Worm (Caenorhabditis elegans) whole organism, late embryonic: ENCODE measurements around the gene lgc-25.

Source experiments
- C08G9.2 ChIP-seq: sonication (generic microtip); optimal IDR thresholded peaks from 2 replicates; lab custom pipeline; 2016; ENCODE audit warnings: mild to moderate bottlenecking, missing genetic modification characterization, moderate library complexity, missing compliant biosample characterization
- C38D4.7 ChIP-seq: fragments of 200-800 bp; sonication (Bioruptor generic); optimal IDR thresholded peaks from 2 replicates; lab custom pipeline; 2018; ENCODE audit warnings: mild to moderate bottlenecking, missing genetic modification characterization, moderate library complexity, missing compliant biosample characterization
- F13H6.1 ChIP-seq: sonication (generic microtip); optimal IDR thresholded peaks from 2 replicates; lab custom pipeline; 2016; ENCODE audit warnings: missing genetic modification characterization, missing compliant biosample characterization
- K09A11.1 ChIP-seq: sonication (generic microtip); optimal IDR thresholded peaks from 2 replicates; lab custom pipeline; 2017; ENCODE audit warnings: antibody characterized with exemption, mild to moderate bottlenecking, missing genetic modification characterization, missing compliant biosample characterization; ENCODE audit not compliant: insufficient read depth
- Y22D7AL.16 ChIP-seq: sonication (generic microtip); optimal IDR thresholded peaks from 2 replicates; lab custom pipeline; 2016; ENCODE audit warnings: missing genetic modification characterization, missing compliant biosample characterization
- ahr-1 ChIP-seq: sonication (generic microtip); optimal IDR thresholded peaks from 2 replicates; lab custom pipeline; 2016; ENCODE audit warnings: missing genetic modification characterization, missing compliant biosample characterization
- ceh-18 ChIP-seq: sonication (generic microtip); optimal IDR thresholded peaks from 2 replicates; lab custom pipeline; 2016; ENCODE audit warnings: missing genetic modification characterization, missing compliant biosample characterization
- ceh-2 ChIP-seq: sonication (generic microtip); optimal IDR thresholded peaks from 2 replicates; lab custom pipeline; 2016; ENCODE audit warnings: missing genotype, missing genetic modification characterization, missing compliant biosample characterization
- ceh-22 ChIP-seq: sonication (generic microtip); optimal IDR thresholded peaks from 2 replicates; lab custom pipeline; 2017; ENCODE audit warnings: missing biosample characterization, missing genetic modification characterization
- ceh-30 ChIP-seq: fragments of 150-350 bp; optimal IDR thresholded peaks from 2 replicates; lab custom pipeline; 2014; ENCODE audit warnings: missing biosample characterization, missing genetic modification characterization
- ceh-31 ChIP-seq: sonication (generic microtip); optimal IDR thresholded peaks from 2 replicates; lab custom pipeline; 2016; ENCODE audit warnings: missing genetic modification characterization, missing compliant biosample characterization
- ceh-34 ChIP-seq: sonication (generic microtip); optimal IDR thresholded peaks from 2 replicates; lab custom pipeline; 2016; ENCODE audit warnings: mild to moderate bottlenecking, missing genetic modification characterization, missing compliant biosample characterization
- ceh-48 ChIP-seq: sonication (generic microtip); optimal IDR thresholded peaks from 2 replicates; lab custom pipeline; 2016; ENCODE audit warnings: missing genetic modification characterization, inconsistent platforms, missing compliant biosample characterization
- dmd-4 ChIP-seq: sonication (generic microtip); optimal IDR thresholded peaks from 2 replicates; lab custom pipeline; 2016; ENCODE audit warnings: borderline replicate concordance, missing genetic modification characterization, missing compliant biosample characterization
- dve-1 ChIP-seq: sonication (generic microtip); optimal IDR thresholded peaks from 2 replicates; lab custom pipeline; 2017; ENCODE audit warnings: antibody characterized with exemption, mild to moderate bottlenecking, missing genetic modification characterization, missing compliant biosample characterization
- ets-4 ChIP-seq: sonication (generic microtip); optimal IDR thresholded peaks from 2 replicates; lab custom pipeline; 2016; ENCODE audit warnings: missing genetic modification characterization, missing compliant biosample characterization
- fax-1 ChIP-seq: sonication (generic microtip); optimal IDR thresholded peaks from 2 replicates; lab custom pipeline; 2016; ENCODE audit warnings: missing genotype, missing genetic modification characterization, missing compliant biosample characterization
- hlh-13 ChIP-seq: fragments of 200-800 bp; sonication (Bioruptor generic); optimal IDR thresholded peaks from 2 replicates; lab custom pipeline; 2018; ENCODE audit warnings: mild to moderate bottlenecking, missing genetic modification characterization, missing compliant biosample characterization
- hlh-15 ChIP-seq: sonication (generic microtip); optimal IDR thresholded peaks from 2 replicates; lab custom pipeline; 2016; ENCODE audit warnings: missing genetic modification characterization, missing compliant biosample characterization
- hlh-30 ChIP-seq: sonication (generic microtip); optimal IDR thresholded peaks from 2 replicates; lab custom pipeline; 2017; ENCODE audit warnings: antibody characterized with exemption, missing genetic modification characterization, missing compliant biosample characterization; ENCODE audit not compliant: insufficient read depth
- hlh-6 ChIP-seq: sonication (generic microtip); optimal IDR thresholded peaks from 2 replicates; lab custom pipeline; 2016; ENCODE audit warnings: missing genotype, missing genetic modification characterization, missing compliant biosample characterization
- hlh-8 ChIP-seq: sonication (generic microtip); optimal IDR thresholded peaks from 2 replicates; lab custom pipeline; 2016; ENCODE audit warnings: missing genotype, missing genetic modification characterization, missing compliant biosample characterization
- lim-6 ChIP-seq: sonication (generic microtip); optimal IDR thresholded peaks from 2 replicates; lab custom pipeline; 2016; ENCODE audit warnings: missing genetic modification characterization, missing compliant biosample characterization
- madf-2 ChIP-seq: sonication (generic microtip); optimal IDR thresholded peaks from 2 replicates; lab custom pipeline; 2017; ENCODE audit warnings: missing genetic modification characterization, missing compliant biosample characterization
- nfya-1 ChIP-seq: sonication (generic microtip); optimal IDR thresholded peaks from 2 replicates; lab custom pipeline; 2017; ENCODE audit warnings: missing genetic modification characterization, mild to moderate bottlenecking, missing compliant biosample characterization, antibody characterized with exemption, moderate library complexity
- nhr-232 ChIP-seq: sonication (generic microtip); optimal IDR thresholded peaks from 2 replicates; lab custom pipeline; 2016; ENCODE audit warnings: missing genetic modification characterization, missing compliant biosample characterization
- npax-4 ChIP-seq: sonication (generic microtip); optimal IDR thresholded peaks from 2 replicates; lab custom pipeline; 2016; ENCODE audit warnings: missing genetic modification characterization, missing compliant biosample characterization
- pag-3 ChIP-seq: sonication (generic microtip); optimal IDR thresholded peaks from 2 replicates; lab custom pipeline; 2016; ENCODE audit warnings: missing compliant biosample characterization, missing genetic modification characterization, borderline replicate concordance
- pha-4 ChIP-seq: fragments of 150-350 bp; optimal IDR thresholded peaks from 2 replicates; lab custom pipeline; 2018; ENCODE audit warnings: missing biosample characterization, missing genetic modification reagents, missing genetic modification characterization
- pros-1 ChIP-seq: fragments of 150-350 bp; optimal IDR thresholded peaks from 2 replicates; lab custom pipeline; 2014; ENCODE audit warnings: missing biosample characterization, missing genetic modification reagents, missing genetic modification characterization
- sdc-2 ChIP-seq: sonication (generic microtip); optimal IDR thresholded peaks from 2 replicates; lab custom pipeline; 2016; ENCODE audit warnings: missing genotype, missing genetic modification characterization, missing compliant biosample characterization
- sox-2 ChIP-seq: fragments of 200-800 bp; sonication (Bioruptor generic); IDR thresholded peaks from 2 replicates; pipeline ENCODE4 v1.3.6; 2022; ENCODE audit warnings: missing genetic modification reagents, missing genetic modification characterization, missing compliant biosample characterization
- tbx-2 ChIP-seq: sonication (generic microtip); optimal IDR thresholded peaks from 2 replicates; lab custom pipeline; 2016; ENCODE audit warnings: missing genetic modification characterization, missing compliant biosample characterization
- tbx-7 ChIP-seq: sonication (generic microtip); optimal IDR thresholded peaks from 2 replicates; lab custom pipeline; 2016; ENCODE audit warnings: missing genotype, missing genetic modification characterization, missing compliant biosample characterization
- unc-3 ChIP-seq, 2 experiments: fragments of 200-800 bp in 1 of 2; sonication (Bioruptor generic) in 1 of 2; sonication (generic microtip) in 1 of 2; conservative IDR thresholded peaks in 1 of 2; optimal IDR thresholded peaks in 1 of 2; 2 replicates each; pipeline versions ENCODE4 v1.3.6 to Lab custom; 2016 to 2022; ENCODE audit warnings: missing compliant biosample characterization in 2 of 2, missing genetic modification characterization in 2 of 2, missing genetic modification reagents in 1 of 2
- unc-42 ChIP-seq: sonication (generic microtip); optimal IDR thresholded peaks from 2 replicates; lab custom pipeline; 2016; ENCODE audit warnings: missing genotype, missing genetic modification characterization, missing compliant biosample characterization
- unc-86 ChIP-seq: sonication (generic microtip); optimal IDR thresholded peaks from 2 replicates; lab custom pipeline; 2016; ENCODE audit warnings: missing genetic modification characterization, missing compliant biosample characterization

The lgc-25 gene

ce11 chrX:14164234-14164633, 2.7 kb upstream of the lgc-25 start, which contains the start of gene vha-20:
vha-20 (minus strand) TSS chrX:14164506.
- TF ChIP-seq ceh-22 (tag; lab: Kevin White, UChicago) (no peak), Y22D7AL.16 (no peak), hlh-13 (GFP tag; lab: Kevin White, UChicago) (no peak), hlh-6 (tag; lab: Kevin White, UChicago) (no peak), ets-4 (no peak), unc-86 (no peak), fax-1 (tag; lab: Kevin White, UChicago) (no peak), madf-2 (tag; lab: Kevin White, UChicago) (no peak), K09A11.1 (no peak), unc-42 (tag; lab: Kevin White, UChicago) (no peak), F13H6.1 (no peak), C08G9.2 (tag; lab: Kevin White, UChicago) (no peak)

- TF ChIP-seq C08G9.2 (tag; lab: Kevin White, UChicago): no peak
- TF ChIP-seq ceh-2 (tag; lab: Kevin White, UChicago): no peak
Measured at ce11 chrX:14156913-14157312, 4.6 kb downstream of the lgc-25 start, which contains the start of gene ceh-90. ceh-90 (minus strand) TSS chrX:14157013.

- TF ChIP-seq pha-4 (tag; lab: Kevin White, UChicago): no peak
- no peak for TF ChIP-seq ceh-30 (tag; lab: Kevin White, UChicago)
- TF ChIP-seq ahr-1 (tag; lab: Kevin White, UChicago): no peak
- no peak for TF ChIP-seq ceh-31 (tag; lab: Kevin White, UChicago)
Measured at ce11 chrX:14152644-14153043, 8.9 kb downstream of the lgc-25 start.

ce11 chrX:14147400-14147799, 14.1 kb downstream of the lgc-25 start, which contains the start of gene akt-2:
akt-2 (plus strand) TSS chrX:14147700.
- TF ChIP-seq tbx-2 (tag; lab: Kevin White, UChicago): no peak
- no peak for TF ChIP-seq unc-42 (tag; lab: Kevin White, UChicago)
- no peak for TF ChIP-seq pros-1 (tag; lab: Kevin White, UChicago)
- no peak for TF ChIP-seq hlh-15
- TF ChIP-seq Y22D7AL.16: no peak
- TF ChIP-seq ceh-34 (tag; lab: Kevin White, UChicago): no peak
- no peak for TF ChIP-seq C38D4.7 (GFP tag; lab: Kevin White, UChicago)
- no peak for TF ChIP-seq nhr-232 (tag; lab: Kevin White, UChicago)
- TF ChIP-seq tbx-7 (tag; lab: Kevin White, UChicago): no peak
- TF ChIP-seq unc-3 (GFP tag; conservative IDR thresholded peaks at IDR 0.05; lab: Robert Waterston, UW): no peak
- no peak for TF ChIP-seq unc-3 (tag; optimal IDR thresholded peaks at IDR 0.05; lab: Kevin White, UChicago)
- TF ChIP-seq F13H6.1: no peak
- TF ChIP-seq npax-4 (tag; lab: Kevin White, UChicago): no peak
- TF ChIP-seq dve-1 (tag; lab: Kevin White, UChicago): no peak
- TF ChIP-seq pha-4 (tag; lab: Kevin White, UChicago): no peak
- no peak for TF ChIP-seq pag-3
- no peak for TF ChIP-seq sox-2 (GFP tag; lab: Robert Waterston, UW)
- no peak for TF ChIP-seq madf-2 (tag; lab: Kevin White, UChicago)
- no peak for TF ChIP-seq ceh-2 (tag; lab: Kevin White, UChicago)
- no peak for TF ChIP-seq sdc-2

- TF ChIP-seq unc-42 (tag; lab: Kevin White, UChicago): peak; percentile 28
- TF ChIP-seq dmd-4 (tag; lab: Kevin White, UChicago): no peak
- peak; percentile 7 for TF ChIP-seq ceh-34 (tag; lab: Kevin White, UChicago)
- no peak for TF ChIP-seq ceh-30 (tag; lab: Kevin White, UChicago)
- TF ChIP-seq K09A11.1: peak; percentile 32
- peak; percentile 65 for TF ChIP-seq pros-1 (tag; lab: Kevin White, UChicago)
- TF ChIP-seq hlh-13 (GFP tag; lab: Kevin White, UChicago): no peak
- TF ChIP-seq ceh-48 (tag; lab: Kevin White, UChicago): peak; percentile 6
- TF ChIP-seq ceh-31 (tag; lab: Kevin White, UChicago): peak; percentile 22
- no peak for TF ChIP-seq lim-6 (tag; lab: Kevin White, UChicago)
- TF ChIP-seq nfya-1 (tag; lab: Kevin White, UChicago): peak; percentile 48
- TF ChIP-seq tbx-2 (tag; lab: Kevin White, UChicago): peak; percentile 42
- TF ChIP-seq C08G9.2 (tag; lab: Kevin White, UChicago): no peak
- TF ChIP-seq hlh-8 (tag; lab: Kevin White, UChicago): no peak
- peak; percentile 14 for TF ChIP-seq dve-1 (tag; lab: Kevin White, UChicago)
- TF ChIP-seq hlh-30: peak; percentile 46
- TF ChIP-seq ceh-18 (tag; lab: Kevin White, UChicago): peak; percentile 75
- TF ChIP-seq, all 69 proteins: peak for 11
Measured at ce11 chrX:14146740-14147140, 14.8 kb downstream of the lgc-25 start.
